Worm (Caenorhabditis elegans): ENCODE results near the gene C32D5.7.
A peak's percentile ranks its signal among the peaks of the same experiment; 100 is the strongest.

C32D5.7 gene

DNA sequence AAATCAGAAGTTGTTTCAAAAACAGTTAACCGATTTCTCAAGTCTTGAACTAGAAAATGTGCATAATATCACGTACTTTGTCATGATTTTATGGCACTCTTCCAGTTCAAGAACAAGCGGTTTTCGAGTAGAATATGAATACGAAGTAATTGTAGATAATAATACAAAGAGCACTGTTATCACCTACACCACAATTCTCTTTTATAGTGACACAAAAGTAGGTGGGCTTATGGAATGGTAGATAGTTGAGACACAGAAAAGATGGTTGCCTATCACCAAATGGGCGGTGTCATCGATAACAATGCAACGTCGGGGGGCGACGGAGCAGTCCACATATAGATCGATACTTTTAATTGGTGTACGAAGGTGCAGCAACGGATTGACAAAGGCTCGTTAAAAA lies 11.2 kb downstream of the C32D5.7 start:
- TF ChIP-seq ztf-11 (tag; optimal IDR thresholded peaks at IDR 0.05) = no peak
- TF ChIP-seq ZK546.5 (tag; optimal IDR thresholded peaks at IDR 0.05) = no peak
- TF ChIP-seq lin-11 (tag; optimal IDR thresholded peaks at IDR 0.05) = no peak
- peak; percentile 43 for TF ChIP-seq gmeb-1 (tag; optimal IDR thresholded peaks at IDR 0.05)
- TF ChIP-seq peb-1 (tag; optimal IDR thresholded peaks at IDR 0.05) = no peak
- no peak for TF ChIP-seq nhr-21 (tag; optimal IDR thresholded peaks at IDR 0.05)
- no peak for TF ChIP-seq F13H6.1 (tag; optimal IDR thresholded peaks at IDR 0.05)
- TF ChIP-seq lin-13 (GFP tag; optimal IDR thresholded peaks at IDR 0.05) = no peak
- TF ChIP-seq skn-1 (tag; optimal IDR thresholded peaks at IDR 0.05) = peak; percentile 33
- no peak for TF ChIP-seq ama-1 (optimal IDR thresholded peaks at IDR 0.05)
- TF ChIP-seq ztf-1 (GFP tag; conservative IDR thresholded peaks at IDR 0.05) = no peak
- TF ChIP-seq fos-1 (tag; optimal IDR thresholded peaks at IDR 0.05) = peak; percentile 95
- no peak for TF ChIP-seq alr-1 (tag; optimal IDR thresholded peaks at IDR 0.05)
- TF ChIP-seq nhr-11 (tag; optimal IDR thresholded peaks at IDR 0.05) = no peak
- no peak for TF ChIP-seq C34F6.9 (tag; optimal IDR thresholded peaks at IDR 0.05)
- TF ChIP-seq nhr-129 (tag; optimal IDR thresholded peaks at IDR 0.05) = no peak
- peak; percentile 17 for TF ChIP-seq sma-9 (GFP tag; optimal IDR thresholded peaks at IDR 0.05)
- no peak for TF ChIP-seq sma-9 (tag; optimal IDR thresholded peaks at IDR 0.05)
- no peak for TF ChIP-seq nhr-23 (tag; optimal IDR thresholded peaks at IDR 0.05)
- no peak for TF ChIP-seq R02D3.7 (tag; optimal IDR thresholded peaks at IDR 0.05)
- TF ChIP-seq Y55F3AM.14 (GFP tag; optimal IDR thresholded peaks at IDR 0.05) = no peak
- TF ChIP-seq ceh-16 (tag; optimal IDR thresholded peaks at IDR 0.05) = no peak
- no peak for TF ChIP-seq dmd-4 (tag; optimal IDR thresholded peaks at IDR 0.05)
- no peak for TF ChIP-seq aly-2 (tag; optimal IDR thresholded peaks at IDR 0.05)
- no peak for TF ChIP-seq snpc-4 (tag; optimal IDR thresholded peaks at IDR 0.05)
- TF ChIP-seq crh-2 (tag; optimal IDR thresholded peaks at IDR 0.05) = peak; percentile 43

- TF ChIP-seq dmd-4 (tag; optimal IDR thresholded peaks at IDR 0.05) = no peak
- peak; percentile 24 for TF ChIP-seq gmeb-1 (tag; optimal IDR thresholded peaks at IDR 0.05)
- TF ChIP-seq ztf-4 (tag; optimal IDR thresholded peaks at IDR 0.05) = no peak
- TF ChIP-seq F13H6.1 (tag; optimal IDR thresholded peaks at IDR 0.05) = peak; percentile 57
- TF ChIP-seq crh-2 (tag; optimal IDR thresholded peaks at IDR 0.05) = peak; percentile 70
- no peak for TF ChIP-seq lin-11 (tag; optimal IDR thresholded peaks at IDR 0.05)
- peak; percentile 67 for TF ChIP-seq sma-9 (GFP tag; optimal IDR thresholded peaks at IDR 0.05)
- TF ChIP-seq sma-9 (tag; optimal IDR thresholded peaks at IDR 0.05) = no peak
- no peak for TF ChIP-seq Y55F3AM.14 (GFP tag; optimal IDR thresholded peaks at IDR 0.05)
- TF ChIP-seq egl-27 (tag; optimal IDR thresholded peaks at IDR 0.05) = no peak
- TF ChIP-seq sma-3 (GFP tag; optimal IDR thresholded peaks at IDR 0.05) = peak; percentile 5
- peak; percentile 91 for TF ChIP-seq fos-1 (tag; optimal IDR thresholded peaks at IDR 0.05)
Measured at ce11 chrII:6327317-6327716, 12.5 kb downstream of the C32D5.7 start.

DNA sequence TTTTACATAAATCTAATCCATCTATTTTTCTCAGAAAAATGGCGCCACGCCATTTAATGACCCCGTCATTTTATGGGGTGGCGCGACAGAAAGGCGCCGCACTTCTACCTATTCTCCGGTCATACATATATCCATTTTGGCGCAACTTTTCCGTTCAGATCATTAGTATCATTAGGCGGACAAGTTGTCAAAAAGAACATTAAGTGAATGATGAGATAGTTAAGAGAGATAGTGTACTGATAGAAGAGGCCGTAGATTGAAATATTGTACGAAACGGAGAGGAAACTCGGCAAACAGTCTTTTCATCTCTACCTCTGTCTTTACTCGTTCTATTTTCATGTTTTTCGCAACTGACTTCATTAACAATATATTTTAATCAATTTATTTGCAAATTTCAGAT lies 15.8 kb downstream of the C32D5.7 start, which contains the start of gene sma-6:
Gene sma-6, plus strand, starts transcription at position 399 of the 400 bp plus-strand sequence.
- TF ChIP-seq fos-1 (tag; optimal IDR thresholded peaks at IDR 0.05) = peak; percentile 32
- no peak for TF ChIP-seq crh-2 (tag; optimal IDR thresholded peaks at IDR 0.05)
- no peak for TF ChIP-seq lin-13 (GFP tag; optimal IDR thresholded peaks at IDR 0.05)
- peak; percentile 50 for TF ChIP-seq sma-3 (GFP tag; optimal IDR thresholded peaks at IDR 0.05)
- TF ChIP-seq mbf-1 (tag; optimal IDR thresholded peaks at IDR 0.05) = no peak

DNA sequence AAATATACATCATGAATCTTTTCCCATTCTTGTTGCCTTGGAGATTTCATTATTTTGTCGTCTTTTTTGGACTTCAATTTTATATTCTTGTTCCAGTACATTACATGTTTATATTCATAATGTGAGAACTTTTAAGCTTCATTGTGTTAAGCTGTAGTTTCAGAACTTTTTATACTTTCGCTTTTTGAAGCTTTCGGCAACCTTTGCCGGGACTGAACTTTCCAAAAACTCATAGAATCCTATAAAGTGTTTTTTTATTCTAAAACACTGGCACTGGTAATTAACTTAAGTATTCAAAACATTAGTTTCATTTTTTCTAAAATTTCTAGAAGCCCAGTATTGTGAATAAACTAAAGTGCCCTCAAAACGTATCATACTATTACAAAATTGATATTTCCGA lies 16.9 kb downstream of the C32D5.7 start, which contains the start of gene C32D5.4:
Gene C32D5.4, minus strand, starts transcription at position 101 of the 400 bp plus-strand sequence.
- TF ChIP-seq sma-3 (GFP tag; optimal IDR thresholded peaks at IDR 0.05) = no peak
- no peak for TF ChIP-seq gmeb-1 (tag; optimal IDR thresholded peaks at IDR 0.05)
- TF ChIP-seq nhr-21 (tag; optimal IDR thresholded peaks at IDR 0.05) = no peak
- no peak for TF ChIP-seq nhr-237 (tag; optimal IDR thresholded peaks at IDR 0.05)
- no peak for TF ChIP-seq mbf-1 (tag; optimal IDR thresholded peaks at IDR 0.05)
- TF ChIP-seq nhr-77 (tag; optimal IDR thresholded peaks at IDR 0.05) = no peak
- no peak for TF ChIP-seq elt-3 (tag; optimal IDR thresholded peaks at IDR 0.05)
- TF ChIP-seq R02D3.7 (tag; optimal IDR thresholded peaks at IDR 0.05) = no peak
- no peak for TF ChIP-seq nhr-129 (tag; optimal IDR thresholded peaks at IDR 0.05)
- TF ChIP-seq Y55F3AM.14 (GFP tag; optimal IDR thresholded peaks at IDR 0.05) = no peak
- TF ChIP-seq nhr-25 (tag; optimal IDR thresholded peaks at IDR 0.05) = no peak

ce11 chrII:6322081-6322480 lies 17.8 kb downstream of the C32D5.7 start:
- no peak for TF ChIP-seq egl-27 (tag; optimal IDR thresholded peaks at IDR 0.05)
- no peak for TF ChIP-seq ceh-16 (tag; optimal IDR thresholded peaks at IDR 0.05)
- no peak for TF ChIP-seq sem-4 (tag; optimal IDR thresholded peaks at IDR 0.05)
- TF ChIP-seq C34F6.9 (tag; optimal IDR thresholded peaks at IDR 0.05) = no peak
- no peak for TF ChIP-seq sma-9 (GFP tag; optimal IDR thresholded peaks at IDR 0.05)
- no peak for TF ChIP-seq sma-9 (tag; optimal IDR thresholded peaks at IDR 0.05)
- TF ChIP-seq lin-11 (tag; optimal IDR thresholded peaks at IDR 0.05) = no peak
- TF ChIP-seq skn-1 (tag; optimal IDR thresholded peaks at IDR 0.05) = no peak
- no peak for TF ChIP-seq alr-1 (tag; optimal IDR thresholded peaks at IDR 0.05)

Measured in whole organism, L2 larva.